Worm (Caenorhabditis elegans) whole organism, young adult: Measurements from ENCODE around the gene Y38C1AA.7.

Experiments
- C06A6.2 ChIP-seq: fragments of 200-800 bp; sonication (Bioruptor generic); conservative IDR thresholded peaks from 2 replicates; pipeline ENCODE4 v1.3.6; 2022; ENCODE audit warnings: missing genetic modification characterization, missing compliant biosample characterization
- F33H1.4 ChIP-seq: fragments of 200-800 bp; sonication (Bioruptor generic); IDR thresholded peaks from 2 replicates; pipeline ENCODE4 v1.3.6; 2022; ENCODE audit warnings: missing genetic modification reagents, missing genetic modification characterization, missing compliant biosample characterization
- K12H6.12 ChIP-seq: fragments of 200-800 bp; sonication (Bioruptor generic); optimal IDR thresholded peaks from 2 replicates; lab custom pipeline; 2018; ENCODE audit warnings: mild to moderate bottlenecking, missing genetic modification characterization, missing compliant biosample characterization
- ama-1 ChIP-seq, 3 experiments: fragments of 150-350 bp in 1 of 3; sonication (generic microtip) in 2 of 3; optimal IDR thresholded peaks; 2 replicates each; lab custom pipeline; 2014 to 2018; ENCODE audit warnings: missing biosample characterization in 2 of 3, missing genetic modification characterization in 2 of 3, missing genetic modification reagents in 2 of 3
- hlh-12 ChIP-seq: sonication (generic microtip); optimal IDR thresholded peaks from 2 replicates; lab custom pipeline; 2016; ENCODE audit warnings: missing genetic modification characterization, missing compliant biosample characterization
- madf-3 ChIP-seq: fragments of 200-800 bp; sonication (Bioruptor generic); IDR thresholded peaks from 2 replicates; pipeline ENCODE4 v1.3.6; 2022; ENCODE audit warnings: missing genetic modification reagents, missing genetic modification characterization, missing compliant biosample characterization
- mel-28 ChIP-seq: sonication (generic microtip); optimal IDR thresholded peaks from 2 replicates; lab custom pipeline; 2016; ENCODE audit warnings: borderline replicate concordance, mild to moderate bottlenecking, missing genetic modification characterization, missing compliant biosample characterization
- nfya-2 ChIP-seq: fragments of 200-800 bp; sonication (Bioruptor generic); IDR thresholded peaks from 2 replicates; pipeline ENCODE4 v1.3.6; 2022; ENCODE audit warnings: missing genetic modification reagents, missing genetic modification characterization, missing compliant biosample characterization
- snpc-3.4 ChIP-seq: sonication (generic microtip); optimal IDR thresholded peaks from 2 replicates; lab custom pipeline; 2017; ENCODE audit warnings: missing genetic modification characterization, mild to moderate bottlenecking, missing compliant biosample characterization, antibody characterized with exemption, moderate library complexity, missing genotype, missing genetic modification reagents
- tbx-9 ChIP-seq: sonication (generic microtip); optimal IDR thresholded peaks from 2 replicates; lab custom pipeline; 2016; ENCODE audit warnings: borderline replicate concordance, missing genetic modification characterization, inconsistent platforms, missing compliant biosample characterization
- unc-62 ChIP-seq: fragments of 150-350 bp; optimal IDR thresholded peaks from 2 replicates; lab custom pipeline; 2014; ENCODE audit warnings: missing biosample characterization, missing genetic modification reagents, missing genetic modification characterization
- zfh-2 ChIP-seq: fragments of 200-800 bp; sonication (Bioruptor generic); conservative IDR thresholded peaks from 2 replicates; pipeline ENCODE4 v1.3.6; 2022; ENCODE audit warnings: missing genetic modification reagents, missing genetic modification characterization, missing compliant biosample characterization
- ztf-25 ChIP-seq: fragments of 200-800 bp; sonication (Bioruptor generic); IDR thresholded peaks from 2 replicates; pipeline ENCODE4 v1.3.6; 2022; ENCODE audit warnings: missing genetic modification reagents, missing genetic modification characterization, missing compliant biosample characterization
- ztf-28 ChIP-seq: fragments of 200-800 bp; sonication (Bioruptor generic); IDR thresholded peaks from 2 replicates; pipeline ENCODE4 v1.3.6; 2022; ENCODE audit warnings: missing genetic modification reagents, missing genetic modification characterization, missing compliant biosample characterization

DNA sequence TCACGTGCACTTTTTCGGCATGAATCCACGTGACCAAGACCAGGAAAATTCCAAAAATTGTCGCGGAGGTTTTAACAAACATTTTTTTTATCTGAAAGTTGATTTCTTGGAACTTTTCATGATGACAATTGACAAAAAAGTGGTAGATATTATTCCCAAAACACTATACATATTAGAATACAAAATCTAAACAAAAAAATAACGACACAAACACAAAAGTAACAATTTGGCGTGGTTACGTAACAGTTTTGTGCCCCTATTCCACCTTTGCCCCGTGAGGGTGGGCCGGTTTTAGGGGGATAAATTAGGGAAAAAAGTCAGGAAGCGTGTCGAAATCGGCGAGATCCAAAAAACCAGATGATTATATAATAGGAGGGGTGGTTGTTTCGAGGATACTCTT is 953 bp upstream of the Y38C1AA.7 start, which contains the start of gene gegf-1:
- TF ChIP-seq ama-1 (optimal IDR thresholded peaks at IDR 0.05; lab: Kevin White, UChicago) (no peak), ama-1 (GFP tag; optimal IDR thresholded peaks at IDR 0.05; lab: Kevin White, UChicago) (no peak), F33H1.4 (no peak), C06A6.2 (GFP tag; lab: Robert Waterston, UW) (no peak), madf-3 (GFP tag; lab: Robert Waterston, UW) (no peak), K12H6.12 (tag; lab: Kevin White, UChicago) (no peak), hlh-12 (tag; lab: Kevin White, UChicago) (no peak), nfya-2 (GFP tag; lab: Robert Waterston, UW) (no peak), ztf-28 (GFP tag; lab: Robert Waterston, UW) (no peak), unc-62 (GFP tag; lab: Kevin White, UChicago) (no peak), ztf-25 (GFP tag; lab: Robert Waterston, UW) (no peak), mel-28 (tag; lab: Kevin White, UChicago) (no peak), tbx-9 (tag; lab: Kevin White, UChicago) (no peak), zfh-2 (GFP tag; lab: Robert Waterston, UW) (no peak), snpc-3.4 (no peak)
